Worm (Caenorhabditis elegans): ENCODE measurements around the gene C17A2.2.

DNA sequence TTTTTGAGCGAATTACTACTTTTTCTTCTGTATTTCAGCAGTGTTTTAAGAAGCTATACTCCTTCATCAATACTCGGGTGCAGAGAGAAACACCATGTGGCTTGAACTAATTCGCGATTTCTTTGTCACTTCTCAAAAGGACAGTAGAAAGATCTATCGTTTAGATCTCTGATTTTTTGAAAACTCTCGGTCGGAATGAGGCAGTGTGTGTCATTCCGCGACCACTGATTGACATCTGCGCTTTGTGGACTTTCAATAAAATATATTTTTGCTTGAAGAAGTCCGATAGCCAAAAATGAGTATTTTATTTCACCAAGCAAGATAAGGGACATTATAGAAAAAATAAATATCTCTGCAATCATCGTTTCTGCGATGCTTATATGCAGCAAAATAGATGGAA is 15.9 kb downstream of the C17A2.2 start:
- TF ChIP-seq ztf-11 (tag; optimal IDR thresholded peaks at IDR 0.05), result no peak
- no peak for TF ChIP-seq ces-1 (GFP tag; optimal IDR thresholded peaks at IDR 0.05)
- TF ChIP-seq mab-5 (tag; optimal IDR thresholded peaks at IDR 0.05), result no peak
- no peak for TF ChIP-seq nhr-76 (tag; optimal IDR thresholded peaks at IDR 0.05)
- no peak for TF ChIP-seq lin-13 (tag; optimal IDR thresholded peaks at IDR 0.05)

All from whole organism, mixed stage, embryonic.